Fruit fly (Drosophila melanogaster) S2 (cell line): ENCODE data around the gene Gr22e.

Experiments used
- CG8478 ChIP-seq: fragments of >200 bp; optimal IDR thresholded peaks from 2 replicates; lab custom pipeline; 2018
- CTCF ChIP-seq, 2 experiments: fragments of >200 bp; optimal IDR thresholded peaks; 2 replicates each; lab custom pipeline; 2018

DNA sequence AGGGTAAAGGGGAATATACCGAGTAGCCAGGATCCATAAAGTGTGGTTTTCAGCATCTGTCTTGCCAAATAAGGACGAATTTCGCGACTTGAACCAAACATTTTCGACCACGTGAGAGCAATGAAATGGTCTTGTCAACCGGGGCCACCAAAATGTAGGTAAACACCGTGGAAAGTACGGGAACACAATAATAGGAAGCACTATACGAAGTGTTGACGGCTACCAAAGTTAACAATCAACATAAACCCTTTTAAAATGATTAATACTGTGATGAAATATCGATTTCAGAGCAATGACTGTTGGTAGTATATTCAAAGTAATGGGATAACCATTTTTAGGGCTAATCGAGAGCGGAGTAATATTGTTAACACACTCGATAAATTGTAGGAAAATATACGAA is 9.3 kb downstream of the Gr22e start, which contains the start of gene Gr22b:
- TF ChIP-seq CTCF (optimal IDR thresholded peaks at IDR 0.05; lab: Kevin White, UChicago): no peak
- no peak for TF ChIP-seq CG8478 (lab: Kevin White, UChicago)
